Worm (Caenorhabditis elegans) whole organism, young adult: ENCODE results near the gene noa-1.

Experiments used
- B0035.1 ChIP-seq: sonication (generic microtip); optimal IDR thresholded peaks from 2 replicates; lab custom pipeline; 2016; ENCODE audit warnings: missing genetic modification characterization, mild to moderate bottlenecking, missing compliant biosample characterization, missing genotype, missing genetic modification reagents
- B0261.1 ChIP-seq: sonication (generic microtip); optimal IDR thresholded peaks from 2 replicates; lab custom pipeline; 2016; ENCODE audit warnings: mild to moderate bottlenecking, missing genetic modification characterization, moderate library complexity, missing compliant biosample characterization
- F23B12.7 ChIP-seq: sonication (generic microtip); optimal IDR thresholded peaks from 2 replicates; lab custom pipeline; 2017; ENCODE audit warnings: missing genetic modification characterization, mild to moderate bottlenecking, missing compliant biosample characterization, antibody characterized with exemption, moderate library complexity; ENCODE audit not compliant: insufficient read depth
- F37B4.10 ChIP-seq: fragments of 200-800 bp; sonication (Bioruptor generic); IDR thresholded peaks from 2 replicates; pipeline ENCODE4 v1.3.6; 2022; ENCODE audit warnings: missing genetic modification characterization, missing compliant biosample characterization
- F52B5.7 ChIP-seq: sonication (generic microtip); optimal IDR thresholded peaks from 2 replicates; lab custom pipeline; 2016; ENCODE audit warnings: mild to moderate bottlenecking, missing genetic modification characterization, missing compliant biosample characterization
- Y53G8AR.9 ChIP-seq: fragments of 200-800 bp; sonication (Bioruptor generic); conservative IDR thresholded peaks from 2 replicates; pipeline ENCODE4 v1.3.6; 2022; ENCODE audit warnings: missing genetic modification reagents, missing genetic modification characterization, missing compliant biosample characterization
- Y79H2A.3 ChIP-seq: fragments of 200-800 bp; sonication (Bioruptor generic); conservative IDR thresholded peaks from 2 replicates; pipeline ENCODE4 v1.3.6; 2022; ENCODE audit warnings: missing genetic modification reagents, missing genetic modification characterization, missing compliant biosample characterization
- Y95B8A.8 ChIP-seq: fragments of 200-800 bp; sonication (Bioruptor generic); IDR thresholded peaks from 2 replicates; pipeline ENCODE4 v1.3.6; 2022; ENCODE audit warnings: missing genetic modification reagents, missing genetic modification characterization, missing compliant biosample characterization
- akir-1 ChIP-seq: fragments of 200-800 bp; sonication (Bioruptor generic); optimal IDR thresholded peaks from 2 replicates; lab custom pipeline; 2018; ENCODE audit warnings: mild to moderate bottlenecking, missing genetic modification characterization, moderate library complexity, missing compliant biosample characterization
- ama-1 ChIP-seq, 3 experiments: fragments of 150-350 bp in 1 of 3; sonication (generic microtip) in 2 of 3; optimal IDR thresholded peaks; 2 replicates each; lab custom pipeline; 2014 to 2018; ENCODE audit warnings: missing biosample characterization in 2 of 3, missing genetic modification characterization in 2 of 3, missing genetic modification reagents in 2 of 3
- aptf-3 ChIP-seq: fragments of 200-800 bp; sonication (Bioruptor generic); IDR thresholded peaks from 2 replicates; pipeline ENCODE4 v1.3.6; 2022; ENCODE audit warnings: missing genetic modification characterization, missing compliant biosample characterization
- athp-1 ChIP-seq: sonication (generic microtip); optimal IDR thresholded peaks from 2 replicates; lab custom pipeline; 2017; ENCODE audit warnings: mild to moderate bottlenecking, missing genetic modification characterization, missing compliant biosample characterization
- attf-5 ChIP-seq: fragments of 200-800 bp; sonication (Bioruptor generic); optimal IDR thresholded peaks from 2 replicates; lab custom pipeline; 2018; ENCODE audit warnings: mild to moderate bottlenecking, missing genetic modification characterization, missing compliant biosample characterization
- attf-6 ChIP-seq: fragments of 200-800 bp; sonication (Bioruptor generic); IDR thresholded peaks from 2 replicates; pipeline ENCODE4 v1.3.6; 2022; ENCODE audit warnings: missing genetic modification reagents, missing genetic modification characterization, missing compliant biosample characterization
- cebp-2 ChIP-seq: fragments of 200-800 bp; sonication (Bioruptor generic); IDR thresholded peaks from 2 replicates; pipeline ENCODE4 v1.3.6; 2022; ENCODE audit warnings: missing genetic modification characterization, missing compliant biosample characterization
- ceh-58 ChIP-seq: fragments of 200-800 bp; sonication (Bioruptor generic); IDR thresholded peaks from 2 replicates; pipeline ENCODE4 v1.3.6; 2022; ENCODE audit warnings: missing genetic modification characterization, missing compliant biosample characterization
- ceh-79 ChIP-seq: sonication (generic microtip); optimal IDR thresholded peaks from 2 replicates; lab custom pipeline; 2017; ENCODE audit warnings: mild to moderate bottlenecking, missing genetic modification characterization, missing compliant biosample characterization
- dpff-1 ChIP-seq: sonication (generic microtip); optimal IDR thresholded peaks from 2 replicates; lab custom pipeline; 2017; ENCODE audit warnings: mild to moderate bottlenecking, missing genetic modification characterization, missing compliant biosample characterization
- egl-44 ChIP-seq: fragments of 200-800 bp; sonication (Bioruptor generic); IDR thresholded peaks from 2 replicates; pipeline ENCODE4 v1.3.6; 2022; ENCODE audit warnings: missing genetic modification reagents, missing genetic modification characterization, missing compliant biosample characterization
- ekl-4 ChIP-seq: fragments of 200-800 bp; sonication (Bioruptor generic); IDR thresholded peaks from 2 replicates; pipeline ENCODE4 v1.3.6; 2022; ENCODE audit warnings: missing genetic modification reagents, missing genetic modification characterization, missing compliant biosample characterization
- gei-17 ChIP-seq: fragments of 200-800 bp; sonication (Bioruptor generic); optimal IDR thresholded peaks from 2 replicates; lab custom pipeline; 2018; ENCODE audit warnings: mild to moderate bottlenecking, missing genetic modification characterization, missing compliant biosample characterization
- hmg-1.2 ChIP-seq: fragments of 200-800 bp; sonication (Bioruptor generic); IDR thresholded peaks from 2 replicates; pipeline ENCODE4 v1.3.6; 2022; ENCODE audit warnings: missing genetic modification reagents, missing genetic modification characterization, missing compliant biosample characterization
- hrde-1 ChIP-seq: sonication (generic microtip); optimal IDR thresholded peaks from 2 replicates; lab custom pipeline; 2016; ENCODE audit warnings: missing genetic modification characterization, mild to moderate bottlenecking, missing compliant biosample characterization, moderate library complexity, missing genotype, missing genetic modification reagents, borderline replicate concordance
- lin-54 ChIP-seq: fragments of 200-800 bp; sonication (Bioruptor generic); optimal IDR thresholded peaks from 2 replicates; lab custom pipeline; 2018; ENCODE audit warnings: mild to moderate bottlenecking, missing genetic modification characterization, missing compliant biosample characterization
- madf-10 ChIP-seq: sonication (generic microtip); optimal IDR thresholded peaks from 2 replicates; lab custom pipeline; 2016; ENCODE audit warnings: mild to moderate bottlenecking, missing genetic modification characterization, missing compliant biosample characterization
- madf-8 ChIP-seq: fragments of 200-800 bp; sonication (Bioruptor generic); conservative IDR thresholded peaks from 2 replicates; pipeline ENCODE4 v1.3.6; 2022; ENCODE audit warnings: missing genetic modification reagents, missing genetic modification characterization, missing compliant biosample characterization
- mes-4 ChIP-seq: sonication (generic microtip); optimal IDR thresholded peaks from 2 replicates; lab custom pipeline; 2016; ENCODE audit warnings: missing genotype, missing genetic modification characterization, missing compliant biosample characterization
- mxl-1 ChIP-seq: sonication (generic microtip); optimal IDR thresholded peaks from 2 replicates; lab custom pipeline; 2016; ENCODE audit warnings: missing genetic modification characterization, missing compliant biosample characterization
- nhr-80 ChIP-seq: sonication (generic microtip); optimal IDR thresholded peaks from 2 replicates; lab custom pipeline; 2016; ENCODE audit warnings: missing genetic modification characterization, missing compliant biosample characterization
- pha-4 ChIP-seq: fragments of 150-350 bp; sonication (generic microtip); optimal IDR thresholded peaks from 2 replicates; lab custom pipeline; 2014; ENCODE audit warnings: missing biosample characterization, missing genetic modification reagents, missing genetic modification characterization
- rec-8 ChIP-seq, 2 experiments: sonication (generic microtip); optimal IDR thresholded peaks; 2 replicates each; lab custom pipeline; 2016; ENCODE audit warnings: mild to moderate bottlenecking in 2 of 2, missing genetic modification characterization in 2 of 2, missing genetic modification reagents in 2 of 2, missing genotype in 2 of 2, missing biosample characterization in 1 of 2, missing compliant biosample characterization in 1 of 2, moderate library complexity in 1 of 2
- snpc-1.3 ChIP-seq: sonication (generic microtip); optimal IDR thresholded peaks from 2 replicates; lab custom pipeline; 2017; ENCODE audit warnings: missing genetic modification characterization, mild to moderate bottlenecking, missing compliant biosample characterization, antibody characterized with exemption, moderate library complexity, missing genotype, missing genetic modification reagents; ENCODE audit not compliant: insufficient read depth
- sptf-2 ChIP-seq: fragments of 200-800 bp; sonication (Bioruptor generic); optimal IDR thresholded peaks from 2 replicates; lab custom pipeline; 2018; ENCODE audit warnings: mild to moderate bottlenecking, missing genetic modification characterization, missing compliant biosample characterization
- tlf-1 ChIP-seq: fragments of 200-800 bp; sonication (Bioruptor generic); optimal IDR thresholded peaks from 2 replicates; lab custom pipeline; 2018; ENCODE audit warnings: mild to moderate bottlenecking, missing genetic modification characterization, missing compliant biosample characterization
- unc-62 ChIP-seq: fragments of 150-350 bp; optimal IDR thresholded peaks from 2 replicates; lab custom pipeline; 2014; ENCODE audit warnings: missing biosample characterization, missing genetic modification reagents, missing genetic modification characterization
- ztf-18 ChIP-seq: sonication (generic microtip); optimal IDR thresholded peaks from 2 replicates; lab custom pipeline; 2016; ENCODE audit warnings: missing genotype, mild to moderate bottlenecking, missing genetic modification characterization, missing compliant biosample characterization
- ztf-22 ChIP-seq: fragments of 200-800 bp; sonication (Bioruptor generic); optimal IDR thresholded peaks from 2 replicates; lab custom pipeline; 2018; ENCODE audit warnings: mild to moderate bottlenecking, missing genetic modification characterization, moderate library complexity, missing compliant biosample characterization
- ztf-25 ChIP-seq: fragments of 200-800 bp; sonication (Bioruptor generic); IDR thresholded peaks from 2 replicates; pipeline ENCODE4 v1.3.6; 2022; ENCODE audit warnings: missing genetic modification reagents, missing genetic modification characterization, missing compliant biosample characterization

Gene noa-1

DNA sequence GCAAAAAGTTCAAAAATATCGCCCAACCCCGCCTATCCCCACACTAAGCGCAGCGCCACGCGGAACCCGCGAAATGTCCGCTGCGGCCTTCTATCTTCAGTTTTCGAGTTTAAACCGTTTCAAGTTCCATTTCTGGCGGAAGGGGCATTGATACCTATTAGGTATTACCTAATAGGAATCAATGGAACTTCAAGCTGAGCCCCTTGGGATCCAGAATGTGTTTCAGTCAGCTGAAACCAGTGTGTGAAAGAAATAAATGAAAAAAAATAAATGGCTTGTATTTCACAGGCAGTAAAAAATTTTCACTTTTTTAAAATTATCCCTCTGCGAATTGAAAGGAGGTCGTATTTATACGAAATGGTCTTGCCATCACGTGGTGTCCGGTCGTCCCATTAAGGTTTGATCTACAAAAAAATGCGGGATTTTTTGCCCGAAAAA, 19.7 kb downstream of the noa-1 start (continued):
- TF ChIP-seq madf-10 (tag; lab: Kevin White, UChicago) (no peak), lin-54 (GFP tag; lab: Kevin White, UChicago) (peak; percentile 76), ztf-22 (GFP tag; lab: Kevin White, UChicago) (no peak), F23B12.7 (peak; percentile 43), Y95B8A.8 (GFP tag; lab: Robert Waterston, UW) (peak; percentile 86), athp-1 (tag; lab: Kevin White, UChicago) (peak; percentile 93), Y79H2A.3 (GFP tag; lab: Robert Waterston, UW) (peak; percentile 89), attf-5 (peak; percentile 47), F52B5.7 (tag; lab: Kevin White, UChicago) (no peak), ztf-18 (peak; percentile 38), F37B4.10 (GFP tag; lab: Robert Waterston, UW) (no peak), rec-8 (tag; optimal IDR thresholded peaks at IDR 0.05; lab: Kevin White, UChicago) (peak in 1 of 2 experiments; percentile 20), nhr-80 (tag; lab: Kevin White, UChicago) (no peak), tlf-1 (peak; percentile 68), mes-4 (tag; lab: Kevin White, UChicago) (peak; percentile 54), B0035.1 (no peak), gei-17 (no peak), ceh-79 (tag; lab: Kevin White, UChicago) (no peak), hrde-1 (peak; percentile 95), mxl-1 (tag; lab: Kevin White, UChicago) (no peak), aptf-3 (GFP tag; lab: Robert Waterston, UW) (no peak), attf-6 (peak; percentile 97), madf-8 (peak; percentile 48), egl-44 (GFP tag; lab: Robert Waterston, UW) (peak; percentile 52; the same call in 1 of the 2 replicates), sptf-2 (GFP tag; lab: Kevin White, UChicago) (peak; percentile 85), ama-1 (optimal IDR thresholded peaks at IDR 0.05; lab: Kevin White, UChicago) (no peak), ama-1 (GFP tag; optimal IDR thresholded peaks at IDR 0.05; lab: Kevin White, UChicago) (peak; percentile 17 to 73), B0261.1 (no peak), Y53G8AR.9 (GFP tag; lab: Robert Waterston, UW) (peak; percentile 70), ceh-58 (GFP tag; lab: Robert Waterston, UW) (no peak), ekl-4 (GFP tag; lab: Robert Waterston, UW) (peak; percentile 91), hmg-1.2 (GFP tag; lab: Robert Waterston, UW) (peak; percentile 95), snpc-1.3 (tag; lab: Kevin White, UChicago) (peak; percentile 97), pha-4 (tag; lab: Kevin White, UChicago) (no peak), cebp-2 (GFP tag; lab: Robert Waterston, UW) (no peak), unc-62 (GFP tag; lab: Kevin White, UChicago) (no peak), akir-1 (GFP tag; lab: Kevin White, UChicago) (no peak), dpff-1 (no peak), ztf-25 (GFP tag; lab: Robert Waterston, UW) (0 out of 2 replicates have a peak, but pooled peaks have one; percentile 17)

DNA sequence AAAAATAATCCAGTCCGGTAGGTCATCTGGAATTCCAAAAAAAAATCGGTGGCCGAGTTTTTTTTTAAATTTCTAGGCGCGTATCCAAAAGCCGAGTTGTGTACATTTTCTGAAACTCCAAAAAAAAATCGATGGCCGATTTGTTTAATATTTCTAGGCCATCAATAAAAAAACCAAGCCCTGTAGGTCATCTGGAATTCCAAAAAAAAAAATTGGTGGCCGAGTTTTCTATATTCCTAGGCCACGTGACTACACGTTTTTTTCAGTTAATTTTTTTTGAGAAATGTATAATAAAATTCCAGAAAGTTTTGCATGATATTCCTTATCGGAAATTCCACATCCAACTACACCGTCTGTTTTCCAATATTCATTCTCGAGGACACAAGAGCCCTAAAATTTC, 23.3 kb downstream of the noa-1 start, which contains the start of gene sre-45:
Gene sre-45 (plus strand): TSS at position 301 of the 400 bp plus-strand sequence.
- TF ChIP-seq hrde-1 (no peak), madf-8 (no peak), Y95B8A.8 (GFP tag; lab: Robert Waterston, UW) (no peak)
